Worm (Caenorhabditis elegans): ENCODE measurements around the gene F21C10.6.

- TF ChIP-seq nfya-1 (tag; optimal IDR thresholded peaks at IDR 0.05; ENCODE audit: borderline replicate concordance, insufficient read depth) = no peak
- TF ChIP-seq nhr-80 (tag; optimal IDR thresholded peaks at IDR 0.05) = no peak
- no peak for TF ChIP-seq ama-1 (optimal IDR thresholded peaks at IDR 0.05)
- no peak for TF ChIP-seq ama-1 (GFP tag; optimal IDR thresholded peaks at IDR 0.05)
- no peak for TF ChIP-seq madf-3 (GFP tag; IDR thresholded peaks at IDR 0.05)
Observed at ce11 chrV:9163897-9164296, 39.6 kb downstream of the F21C10.6 start.
